Fruit fly (Drosophila melanogaster): ENCODE results near the gene mRpL45.

Gene mRpL45

DNA sequence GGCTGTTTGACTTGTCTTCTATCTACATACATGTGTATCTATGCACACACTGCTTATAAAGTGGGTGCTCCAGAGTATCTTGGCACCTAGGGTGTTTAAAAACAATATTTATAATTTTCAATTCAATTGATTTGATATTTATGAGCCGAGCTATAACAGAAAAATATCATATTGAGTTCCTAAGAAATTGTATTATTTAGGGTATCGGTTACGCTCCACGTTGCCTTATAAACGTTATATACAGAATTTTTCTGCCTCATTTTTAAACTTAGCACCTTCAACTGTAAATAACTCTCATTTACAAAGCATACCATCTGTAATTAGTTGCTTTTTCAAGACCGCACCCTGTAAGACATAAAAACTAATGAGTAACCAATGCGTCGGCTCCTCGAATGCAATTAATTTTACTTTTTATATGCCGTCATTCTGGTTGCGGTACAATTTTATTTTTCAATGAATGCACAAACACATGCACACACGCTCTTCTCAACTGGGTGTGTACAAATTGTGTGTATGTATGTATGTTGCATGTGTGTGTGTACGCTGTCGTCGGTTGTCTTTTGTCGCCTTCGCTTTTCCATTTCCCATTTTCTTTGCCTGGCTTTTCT, 27.5 kb upstream of the mRpL45 start (continued):
- no peak for TF ChIP-seq sc (optimal IDR thresholded peaks at IDR 0.05)
- TF ChIP-seq sc (GFP tag; optimal IDR thresholded peaks at IDR 0.05) = peak; percentile 79
- TF ChIP-seq lmd (GFP tag; IDR thresholded peaks at IDR 0.05) = peak; percentile 30; the same call in 1 of the 2 replicates
- peak; percentile 75 for TF ChIP-seq cg (GFP tag; optimal IDR thresholded peaks at IDR 0.05)
- peak; percentile 65 for TF ChIP-seq CG3407 (GFP tag; optimal IDR thresholded peaks at IDR 0.05)
- peak; percentile 22 for TF ChIP-seq trh (GFP tag; optimal IDR thresholded peaks at IDR 0.05)
- TF ChIP-seq CG1529 (GFP tag; optimal IDR thresholded peaks at IDR 0.05) = peak; percentile 71
- TF ChIP-seq nmo (GFP tag; optimal IDR thresholded peaks at IDR 0.05) = peak; percentile 86
- TF ChIP-seq HmgZ (tag; optimal IDR thresholded peaks at IDR 0.05) = no peak
- TF ChIP-seq Ada2b (GFP tag; IDR thresholded peaks at IDR 0.05) = 0 out of 2 replicates have a peak, but pooled peaks have one; percentile 13
- peak; percentile 35 for TF ChIP-seq Usf (GFP tag; optimal IDR thresholded peaks at IDR 0.05)
- no peak; the same call in 1 of the 2 replicates for TF ChIP-seq onecut (GFP tag; IDR thresholded peaks at IDR 0.05)
- peak; percentile 41 to 42 for TF ChIP-seq chif (GFP tag; optimal IDR thresholded peaks at IDR 0.05)
- TF ChIP-seq CG11723 (GFP tag; optimal IDR thresholded peaks at IDR 0.05) = peak; percentile 42
- TF ChIP-seq wek (GFP tag; optimal IDR thresholded peaks at IDR 0.05) = peak; percentile 40
- peak; percentile 51 for TF ChIP-seq bab2 (GFP tag; optimal IDR thresholded peaks at IDR 0.05)
- TF ChIP-seq Mes4 (GFP tag; optimal IDR thresholded peaks at IDR 0.05) = peak; percentile 40
- peak; percentile 63 for TF ChIP-seq bcd (GFP tag; optimal IDR thresholded peaks at IDR 0.05)
- TF ChIP-seq CG4404 (GFP tag; IDR thresholded peaks at IDR 0.05) = no peak
- peak; percentile 47 for TF ChIP-seq pum (GFP tag; optimal IDR thresholded peaks at IDR 0.05)
- TF ChIP-seq otp (GFP tag; IDR thresholded peaks at IDR 0.05) = 0 out of 3 replicates have a peak, but pooled peaks have one; percentile 10
- TF ChIP-seq unpg (GFP tag; optimal IDR thresholded peaks at IDR 0.05) = peak; percentile 47
- 0 out of 3 replicates have a peak, but pooled peaks have one; percentile 39 for TF ChIP-seq ci (GFP tag; IDR thresholded peaks at IDR 0.05)
- peak; percentile 13 for TF ChIP-seq en (GFP tag; optimal IDR thresholded peaks at IDR 0.05)
- peak; percentile 63 for TF ChIP-seq CG13775 (GFP tag; optimal IDR thresholded peaks at IDR 0.05)
- peak; percentile 62 for TF ChIP-seq CG16815 (GFP tag; optimal IDR thresholded peaks at IDR 0.05)
- no peak for TF ChIP-seq tna (GFP tag; IDR thresholded peaks at IDR 0.05; ENCODE audit: partially characterized antibody)
- peak; percentile 77 for TF ChIP-seq CG8388 (GFP tag; optimal IDR thresholded peaks at IDR 0.05)
- no peak for TF ChIP-seq CG13296 (GFP tag; optimal IDR thresholded peaks at IDR 0.05)
- peak; percentile 72 for TF ChIP-seq CG30403 (GFP tag; optimal IDR thresholded peaks at IDR 0.05)
- TF ChIP-seq CG4328 (GFP tag; optimal IDR thresholded peaks at IDR 0.05) = peak; percentile 12
- TF ChIP-seq CG6654 (GFP tag; optimal IDR thresholded peaks at IDR 0.05) = peak; percentile 36
- peak; percentile 73 for TF ChIP-seq D19A (tag; optimal IDR thresholded peaks at IDR 0.05)
- TF ChIP-seq Lpt (GFP tag; optimal IDR thresholded peaks at IDR 0.05) = no peak
- TF ChIP-seq Blimp-1 (GFP tag; optimal IDR thresholded peaks at IDR 0.05) = peak; percentile 75
- peak; percentile 66; the same call in 2 of the 3 replicates for TF ChIP-seq zfh1 (GFP tag; IDR thresholded peaks at IDR 0.05)
- TF ChIP-seq Hmx (GFP tag; optimal IDR thresholded peaks at IDR 0.05) = no peak
- peak; percentile 29 for TF ChIP-seq ems (GFP tag; optimal IDR thresholded peaks at IDR 0.05)
- peak; percentile 52 for TF ChIP-seq CG8290 (GFP tag; optimal IDR thresholded peaks at IDR 0.05)
- TF ChIP-seq CG8290 (tag; optimal IDR thresholded peaks at IDR 0.05) = peak in 1 of 2 experiments; percentile 21
- peak; percentile 65 for TF ChIP-seq PHDP (tag; optimal IDR thresholded peaks at IDR 0.05)
- peak in 1 of 2 experiments; percentile 38 for TF ChIP-seq Hr78 (GFP tag; optimal IDR thresholded peaks at IDR 0.05)
- TF ChIP-seq B-H2 (GFP tag; optimal IDR thresholded peaks at IDR 0.05) = no peak
- 0 out of 2 replicates have a peak, but pooled peaks have one; percentile 28 for TF ChIP-seq CG14441 (GFP tag; IDR thresholded peaks at IDR 0.05)
- peak; percentile 20 for TF ChIP-seq CG30020 (tag; optimal IDR thresholded peaks at IDR 0.05)
- no peak for TF ChIP-seq dysf (GFP tag; IDR thresholded peaks at IDR 0.05)
- TF ChIP-seq peb (GFP tag; IDR thresholded peaks at IDR 0.05) = no peak
- peak; percentile 88 for TF ChIP-seq CG17361 (GFP tag; IDR thresholded peaks at IDR 0.05)
- TF ChIP-seq slp2 (GFP tag; optimal IDR thresholded peaks at IDR 0.05) = peak; percentile 45
- TF ChIP-seq odd (GFP tag; optimal IDR thresholded peaks at IDR 0.05) = peak; percentile 61
